Fruit fly (Drosophila melanogaster): ENCODE data around the gene CG1750.

CG1750 gene

DNA sequence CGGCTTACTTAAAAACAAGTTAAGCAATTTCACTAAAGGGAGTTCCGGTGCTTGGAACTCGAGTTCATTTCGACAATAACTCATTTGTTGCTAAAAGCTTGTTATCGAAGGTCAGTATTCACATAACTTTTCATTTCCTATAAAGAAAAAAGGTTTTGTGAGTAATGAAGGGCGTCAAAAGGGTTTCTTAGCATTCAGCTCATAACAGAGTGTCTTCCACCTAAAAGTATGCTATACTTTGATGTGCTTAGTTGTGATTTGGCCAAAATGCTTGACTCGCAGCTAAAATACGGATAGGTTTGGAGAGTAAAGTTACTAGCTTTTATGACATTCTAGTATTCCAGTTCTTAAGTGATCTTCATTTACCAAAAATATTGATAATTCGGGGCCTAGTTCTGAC lies 9.2 kb upstream of the CG1750 start (continued):
- TF ChIP-seq CG10462 (GFP tag; optimal IDR thresholded peaks at IDR 0.05) = no peak
- TF ChIP-seq CG12769 (tag; optimal IDR thresholded peaks at IDR 0.05) = no peak
- no peak for TF ChIP-seq ind (GFP tag; optimal IDR thresholded peaks at IDR 0.05)
- TF ChIP-seq bcd (GFP tag; optimal IDR thresholded peaks at IDR 0.05) = peak; percentile 11
- no peak for TF ChIP-seq tio (GFP tag; optimal IDR thresholded peaks at IDR 0.05)
- no peak for TF ChIP-seq wek (GFP tag; optimal IDR thresholded peaks at IDR 0.05)
- TF ChIP-seq CG4617 (GFP tag; optimal IDR thresholded peaks at IDR 0.05; ENCODE audit: borderline replicate concordance) = no peak
- no peak for TF ChIP-seq repo (GFP tag; optimal IDR thresholded peaks at IDR 0.05)
- peak; percentile 63 for TF ChIP-seq CG15514 (GFP tag; optimal IDR thresholded peaks at IDR 0.05)
- TF ChIP-seq HmgD (GFP tag; optimal IDR thresholded peaks at IDR 0.05) = no peak
- TF ChIP-seq gsb-n (tag; optimal IDR thresholded peaks at IDR 0.05) = no peak
- peak; percentile 95 for TF ChIP-seq CG18011 (GFP tag; optimal IDR thresholded peaks at IDR 0.05)
- no peak for TF ChIP-seq CkIIα-i1 (GFP tag; IDR thresholded peaks at IDR 0.05)
- TF ChIP-seq CG32532 (GFP tag; IDR thresholded peaks at IDR 0.05) = peak; percentile 6; the same call in 1 of the 2 replicates
- peak; percentile 7 for TF ChIP-seq Ets65A (GFP tag)
- TF ChIP-seq dimm (GFP tag; IDR thresholded peaks at IDR 0.05) = no peak
- TF ChIP-seq pros (GFP tag; optimal IDR thresholded peaks at IDR 0.05) = no peak
- peak in 1 of 2 experiments; percentile 30 for TF ChIP-seq Eip74EF (GFP tag; optimal IDR thresholded peaks at IDR 0.05)
- peak; percentile 39; the same call in 1 of the 2 replicates for TF ChIP-seq Rfx (GFP tag; IDR thresholded peaks at IDR 0.05)
- TF ChIP-seq crc (GFP tag; optimal IDR thresholded peaks at IDR 0.05) = no peak
- TF ChIP-seq otp (GFP tag; IDR thresholded peaks at IDR 0.05) = no peak
- no peak for TF ChIP-seq PHDP (tag; optimal IDR thresholded peaks at IDR 0.05)
- TF ChIP-seq CG7839 (tag; optimal IDR thresholded peaks at IDR 0.05) = peak; percentile 22
- TF ChIP-seq CG10209 (GFP tag; optimal IDR thresholded peaks at IDR 0.05) = no peak
- no peak for TF ChIP-seq fd64A (GFP tag; optimal IDR thresholded peaks at IDR 0.05)
- TF ChIP-seq Blimp-1 (GFP tag; optimal IDR thresholded peaks at IDR 0.05) = peak; percentile 63
- TF ChIP-seq CG2202 (tag; optimal IDR thresholded peaks at IDR 0.05) = no peak
- TF ChIP-seq insv (GFP tag; optimal IDR thresholded peaks at IDR 0.05) = no peak
- no peak for TF ChIP-seq Awh (GFP tag; IDR thresholded peaks at IDR 0.05)
- TF ChIP-seq C15 (GFP tag; IDR thresholded peaks at IDR 0.05) = no peak
- TF ChIP-seq CG1647 (GFP tag; optimal IDR thresholded peaks at IDR 0.05) = no peak

DNA sequence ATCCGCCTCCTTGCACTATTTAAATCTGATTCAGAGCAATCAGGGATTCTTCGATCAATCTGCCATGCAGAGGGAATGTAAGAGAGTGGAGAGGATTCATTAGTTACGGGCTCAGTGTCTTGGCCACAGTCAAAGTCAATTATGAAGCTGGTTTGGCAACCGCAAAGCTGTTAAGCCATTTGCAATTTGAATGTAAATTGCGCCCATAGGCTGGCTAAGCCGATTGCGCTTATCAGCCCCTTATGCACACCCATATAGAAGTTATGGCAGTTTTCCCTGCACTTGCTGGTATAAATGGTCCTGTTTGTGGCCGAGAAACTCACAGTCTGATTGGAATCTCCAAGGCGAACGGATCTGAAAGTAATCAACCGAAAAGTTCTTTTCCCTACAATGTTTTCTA lies 7.6 kb upstream of the CG1750 start, which contains the start of gene CAH5:
TSS of gene CAH5 (plus strand) at position 301 of the 400 bp plus-strand sequence.
- no peak for TF ChIP-seq Hr51 (GFP tag; optimal IDR thresholded peaks at IDR 0.05)
- TF ChIP-seq CG9817 (tag; optimal IDR thresholded peaks at IDR 0.05) = no peak
- TF ChIP-seq sob (GFP tag; IDR thresholded peaks at IDR 0.05) = no peak
- no peak for TF ChIP-seq CG43689 (GFP tag; IDR thresholded peaks at IDR 0.05)
- no peak for TF ChIP-seq amos (GFP tag; IDR thresholded peaks at IDR 0.05; ENCODE audit: partially characterized antibody)
- TF ChIP-seq D19B (GFP tag; optimal IDR thresholded peaks at IDR 0.05) = no peak
- no peak for TF ChIP-seq ATbp (GFP tag; optimal IDR thresholded peaks at IDR 0.05)
- no peak for TF ChIP-seq pho (GFP tag; optimal IDR thresholded peaks at IDR 0.05)
- TF ChIP-seq insv (GFP tag; optimal IDR thresholded peaks at IDR 0.05) = no peak
- TF ChIP-seq CG15696 (tag; optimal IDR thresholded peaks at IDR 0.05) = no peak

All from whole organism, embryonic.